Fruit fly (Drosophila melanogaster): ENCODE data around the gene Sfp26Ac.

DNA sequence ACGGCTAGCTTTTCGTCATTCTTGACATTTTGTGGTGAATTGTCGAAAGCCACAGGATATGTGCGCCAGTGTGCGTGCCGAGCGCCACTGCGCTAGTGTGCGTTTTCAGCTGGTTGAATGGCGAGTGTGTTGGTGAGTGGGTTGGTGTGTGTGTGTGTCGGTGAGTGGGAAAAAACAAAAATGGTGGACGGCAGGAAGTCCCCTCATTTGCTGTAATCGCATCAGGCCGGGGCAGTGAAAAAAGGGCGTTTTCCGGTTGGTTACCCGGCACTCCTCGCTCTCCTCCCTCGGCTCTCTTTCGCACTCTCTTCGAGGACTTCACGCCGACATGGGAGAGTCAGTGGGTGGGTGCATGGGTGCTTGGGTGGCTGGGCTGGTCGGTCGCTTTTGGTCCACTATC, 40.6 kb upstream of the Sfp26Ac start:
- TF ChIP-seq CG32006 (GFP tag; optimal IDR thresholded peaks at IDR 0.05) (no peak), CG3032 (tag; optimal IDR thresholded peaks at IDR 0.05) (no peak), salr (GFP tag; optimal IDR thresholded peaks at IDR 0.05) (no peak), Smox (GFP tag; optimal IDR thresholded peaks at IDR 0.05) (no peak), CG7368 (GFP tag; optimal IDR thresholded peaks at IDR 0.05) (peak; percentile 6), Eip93F (GFP tag; optimal IDR thresholded peaks at IDR 0.05) (no peak), CG6808 (GFP tag; optimal IDR thresholded peaks at IDR 0.05) (no peak), CG6276 (GFP tag; optimal IDR thresholded peaks at IDR 0.05) (no peak), Eip75B (GFP tag; optimal IDR thresholded peaks at IDR 0.05) (no peak), CG6854 (GFP tag; optimal IDR thresholded peaks at IDR 0.05) (no peak)

All from whole organism, prepupa.